Fruit fly (Drosophila melanogaster) whole organism, prepupa: ENCODE data around the gene CG44869.
A peak's percentile ranks its signal among the peaks of the same experiment; 100 is the strongest.

Experiments used
- CG9139 ChIP-seq: fragments of 200-800 bp; sonication (Bioruptor generic); optimal IDR thresholded peaks from 3 replicates; lab custom pipeline; 2017; ENCODE audit warnings: missing biosample characterization, mild to moderate bottlenecking, missing genetic modification characterization
- Hr39 ChIP-seq: fragments of 200-800 bp; sonication (Bioruptor generic); optimal IDR thresholded peaks from 2 replicates; lab custom pipeline; 2016; ENCODE audit warnings: missing biosample characterization, missing genetic modification characterization
- acj6 ChIP-seq: fragments of 200-800 bp; sonication (Bioruptor generic); optimal IDR thresholded peaks from 3 replicates; lab custom pipeline; 2016; ENCODE audit warnings: missing biosample characterization, missing genetic modification characterization
- esn ChIP-seq: fragments of 200-800 bp; sonication (Bioruptor generic); optimal IDR thresholded peaks from 2 replicates; lab custom pipeline; 2016; ENCODE audit warnings: missing biosample characterization, mild to moderate bottlenecking, missing genetic modification characterization, moderate library complexity

- TF ChIP-seq acj6 (GFP tag; lab: Kevin White, UChicago) (peak; percentile 33), Hr39 (GFP tag; lab: Kevin White, UChicago) (peak; percentile 45), CG9139 (GFP tag; lab: Kevin White, UChicago) (no peak), esn (GFP tag; lab: Kevin White, UChicago) (peak; percentile 48)
Measured at dm6 chr2L:15465932-15466331, 47.8 kb upstream of the CG44869 start.
